Worm (Caenorhabditis elegans) whole organism, midembryonic: ENCODE results near the gene mrpl-35.

ENCODE experiments used
- T22C8.4 ChIP-seq: fragments of 200-800 bp; sonication (Bioruptor generic); IDR thresholded peaks from 2 replicates; pipeline ENCODE4 v1.3.6; 2022; ENCODE audit warnings: missing genetic modification characterization, missing compliant biosample characterization
- cog-1 ChIP-seq: sonication (generic microtip); optimal IDR thresholded peaks from 2 replicates; lab custom pipeline; 2016; ENCODE audit warnings: missing genetic modification characterization, missing compliant biosample characterization
- flt-1 ChIP-seq: fragments of 200-800 bp; sonication (Bioruptor generic); IDR thresholded peaks from 2 replicates; pipeline ENCODE4 v1.3.6; 2022; ENCODE audit warnings: missing genetic modification characterization, missing compliant biosample characterization
- klf-2 ChIP-seq: fragments of 200-800 bp; sonication (Bioruptor generic); conservative IDR thresholded peaks from 2 replicates; pipeline ENCODE4 v1.3.6; 2022; ENCODE audit warnings: missing genetic modification reagents, missing genetic modification characterization, missing compliant biosample characterization
- med-1 ChIP-seq: sonication (generic microtip); optimal IDR thresholded peaks from 2 replicates; lab custom pipeline; 2017; ENCODE audit warnings: missing genetic modification characterization, mild to moderate bottlenecking, missing compliant biosample characterization, antibody characterized with exemption, missing genetic modification reagents; ENCODE audit not compliant: insufficient read depth
- ref-1 ChIP-seq: fragments of 200-800 bp; sonication (Bioruptor generic); conservative IDR thresholded peaks from 2 replicates; pipeline ENCODE4 v1.3.6; 2022; ENCODE audit warnings: missing genetic modification reagents, missing genetic modification characterization, missing compliant biosample characterization

DNA sequence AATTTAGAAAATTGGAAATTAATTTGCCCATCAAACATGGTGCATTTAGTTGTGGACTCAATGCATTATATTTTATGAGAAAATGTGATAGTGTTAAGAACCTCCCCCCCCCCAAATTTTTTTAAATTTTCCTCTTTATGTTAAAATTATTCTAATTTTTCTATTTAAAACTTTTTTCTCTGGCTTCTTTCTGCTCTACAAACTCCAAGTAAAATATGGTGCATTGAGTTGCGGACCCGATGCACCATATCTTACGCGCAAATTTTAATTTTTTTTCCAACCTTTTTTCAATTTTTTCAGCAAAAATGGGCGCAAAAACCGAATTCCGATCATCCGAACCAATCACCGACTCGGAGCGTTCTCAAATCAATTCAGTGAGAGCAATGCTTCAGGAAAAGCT is 27.7 kb upstream of the mrpl-35 start, which contains the start of gene C34C12.6:
- no peak for TF ChIP-seq med-1 (GFP tag; lab: Kevin White, UChicago)
- TF ChIP-seq klf-2 (GFP tag; lab: Robert Waterston, UW), result no peak
- TF ChIP-seq T22C8.4 (GFP tag; lab: Robert Waterston, UW), result no peak
- TF ChIP-seq cog-1 (tag; lab: Kevin White, UChicago), result no peak
- no peak for TF ChIP-seq ref-1 (GFP tag; lab: Robert Waterston, UW)
- no peak for TF ChIP-seq flt-1 (GFP tag; lab: Robert Waterston, UW)
